Worm (Caenorhabditis elegans): ENCODE measurements around the gene clec-176.

ce11 chrIV:5025646-5026045 is 41.8 kb downstream of the clec-176 start, which contains the start of gene C09B9.85:
- TF ChIP-seq ama-1 (optimal IDR thresholded peaks at IDR 0.05) = no peak
- no peak for TF ChIP-seq lin-39 (tag; optimal IDR thresholded peaks at IDR 0.05)
- no peak for TF ChIP-seq nhr-42 (GFP tag; IDR thresholded peaks at IDR 0.05)
- no peak for TF ChIP-seq lin-13 (GFP tag; optimal IDR thresholded peaks at IDR 0.05)

All from whole organism, L4 larva.